Fruit fly (Drosophila melanogaster) whole organism, embryonic: Measurements from ENCODE around the gene BthD.

ENCODE experiments used
- ATbp ChIP-seq: fragments of 200-800 bp; sonication (Bioruptor generic); optimal IDR thresholded peaks from 2 replicates; lab custom pipeline; 2017; ENCODE audit warnings: missing biosample characterization, mild to moderate bottlenecking, missing genetic modification characterization, missing genetic modification reagents
- Adf1 ChIP-seq: fragments of 200-800 bp; sonication (Bioruptor generic); IDR thresholded peaks from 2 replicates; pipeline ENCODE4 v1.3.6; 2022; ENCODE audit warnings: missing biosample characterization, missing genetic modification characterization
- Antp ChIP-seq: fragments of 200-800 bp; sonication (Bioruptor generic); optimal IDR thresholded peaks from 3 replicates; lab custom pipeline; 2016; ENCODE audit warnings: missing biosample characterization, missing genetic modification characterization
- Atf-2 ChIP-seq: fragments of 200-800 bp; sonication (Bioruptor generic); optimal IDR thresholded peaks from 2 replicates; lab custom pipeline; 2016; ENCODE audit warnings: missing biosample characterization, missing genetic modification characterization
- Atf3 ChIP-seq: fragments of 200-800 bp; sonication (Bioruptor generic); optimal IDR thresholded peaks from 3 replicates; lab custom pipeline; 2016; ENCODE audit warnings: missing biosample characterization, missing genetic modification characterization
- Blimp-1 ChIP-seq: fragments of 200-800 bp; sonication (Bioruptor generic); optimal IDR thresholded peaks from 3 replicates; lab custom pipeline; 2018; ENCODE audit warnings: missing biosample characterization, missing genetic modification characterization, mild to moderate bottlenecking, moderate library complexity, missing genetic modification reagents
- C15 ChIP-seq: fragments of 200-800 bp; sonication (Bioruptor generic); IDR thresholded peaks from 3 replicates; pipeline ENCODE4 v1.3.6; 2022; ENCODE audit warnings: missing biosample characterization, missing genetic modification characterization
- CG10431 ChIP-seq: fragments of 200-800 bp; sonication (Bioruptor generic); optimal IDR thresholded peaks from 3 replicates; lab custom pipeline; 2018; ENCODE audit warnings: missing biosample characterization, mild to moderate bottlenecking, missing genetic modification characterization
- CG11093 ChIP-seq: fragments of 200-800 bp; sonication (Bioruptor generic); IDR thresholded peaks from 3 replicates; pipeline ENCODE4 v1.3.6; 2022; ENCODE audit warnings: missing biosample characterization, missing genetic modification characterization
- CG14014 ChIP-seq: fragments of 200-800 bp; sonication (Bioruptor generic); IDR thresholded peaks from 2 replicates; pipeline ENCODE4 v1.3.6; 2022; ENCODE audit warnings: missing biosample characterization, missing genetic modification characterization
- CG15073 ChIP-seq: fragments of 200-800 bp; sonication (Bioruptor generic); optimal IDR thresholded peaks from 2 replicates; lab custom pipeline; 2016; ENCODE audit warnings: missing biosample characterization, missing genetic modification characterization
- CG30403 ChIP-seq: fragments of 200-800 bp; sonication (Bioruptor generic); optimal IDR thresholded peaks from 3 replicates; lab custom pipeline; 2016; ENCODE audit warnings: missing biosample characterization, missing genetic modification characterization
- CG31365 ChIP-seq: fragments of 200-800 bp; sonication (Bioruptor generic); optimal IDR thresholded peaks from 2 replicates; lab custom pipeline; 2018; ENCODE audit warnings: missing biosample characterization, mild to moderate bottlenecking, missing genetic modification characterization
- CG32772 ChIP-seq: fragments of 200-800 bp; sonication (Bioruptor generic); IDR thresholded peaks from 2 replicates; pipeline ENCODE4 v1.3.6; 2022; ENCODE audit warnings: missing biosample characterization, missing genetic modification characterization
- CG3838 ChIP-seq: fragments of 200-800 bp; sonication (Bioruptor generic); optimal IDR thresholded peaks from 3 replicates; lab custom pipeline; 2016; ENCODE audit warnings: missing biosample characterization, missing genetic modification characterization
- CG4730 ChIP-seq: fragments of 200-800 bp; sonication (Bioruptor generic); IDR thresholded peaks from 2 replicates; pipeline ENCODE4 v1.3.6; 2022; ENCODE audit warnings: missing biosample characterization, missing genetic modification characterization
- CG4854 ChIP-seq: fragments of 200-800 bp; sonication (Bioruptor generic); optimal IDR thresholded peaks from 2 replicates; lab custom pipeline; 2016; ENCODE audit warnings: missing biosample characterization, missing genetic modification characterization, inconsistent platforms
- CG6854 ChIP-seq: fragments of 200-800 bp; sonication (Bioruptor generic); optimal IDR thresholded peaks from 3 replicates; lab custom pipeline; 2017; ENCODE audit warnings: missing biosample characterization, mild to moderate bottlenecking, missing genetic modification characterization
- CG7745 ChIP-seq: fragments of 200-800 bp; sonication (Bioruptor generic); optimal IDR thresholded peaks from 2 replicates; lab custom pipeline; 2018; ENCODE audit warnings: missing biosample characterization, mild to moderate bottlenecking, missing genetic modification characterization, moderate library complexity
- CG7786 ChIP-seq: fragments of 200-800 bp; sonication (Bioruptor generic); optimal IDR thresholded peaks from 2 replicates; lab custom pipeline; 2016; ENCODE audit warnings: missing biosample characterization, missing genetic modification characterization
- CG8944 ChIP-seq: fragments of 200-800 bp; sonication (Bioruptor generic); optimal IDR thresholded peaks from 3 replicates; lab custom pipeline; 2016; ENCODE audit warnings: missing biosample characterization, missing genetic modification characterization
- CG9437 ChIP-seq: fragments of 200-800 bp; sonication (Bioruptor generic); optimal IDR thresholded peaks from 2 replicates; lab custom pipeline; 2018; ENCODE audit warnings: missing biosample characterization, mild to moderate bottlenecking, missing genetic modification characterization
- CoRest ChIP-seq: fragments of 200-800 bp; sonication (Bioruptor generic); optimal IDR thresholded peaks from 3 replicates; lab custom pipeline; 2018; ENCODE audit warnings: missing biosample characterization, mild to moderate bottlenecking, missing genetic modification characterization, moderate library complexity
- Doc3 ChIP-seq: fragments of 200-800 bp; sonication (Bioruptor generic); IDR thresholded peaks from 3 replicates; pipeline ENCODE4 v1.3.6; 2022; ENCODE audit warnings: missing biosample characterization, missing genetic modification characterization; ENCODE audit not compliant: partially characterized antibody
- Fer2 ChIP-seq: fragments of 200-800 bp; sonication (Bioruptor generic); optimal IDR thresholded peaks from 2 replicates; lab custom pipeline; 2018; ENCODE audit warnings: missing biosample characterization, mild to moderate bottlenecking, missing genetic modification characterization, moderate library complexity
- Hmr ChIP-seq: fragments of 200-800 bp; sonication (Bioruptor generic); optimal IDR thresholded peaks from 3 replicates; lab custom pipeline; 2017; ENCODE audit warnings: mild to moderate bottlenecking, missing biosample characterization, missing genetic modification reagents, missing genetic modification characterization
- Hr3 ChIP-seq: fragments of 200-800 bp; sonication (Bioruptor generic); optimal IDR thresholded peaks from 3 replicates; lab custom pipeline; 2016; ENCODE audit warnings: missing biosample characterization, missing genetic modification characterization
- Kr ChIP-seq: fragments of 200-800 bp; sonication (Bioruptor generic); optimal IDR thresholded peaks from 2 replicates; lab custom pipeline; 2017; ENCODE audit warnings: missing biosample characterization, mild to moderate bottlenecking, missing genetic modification characterization
- Med ChIP-seq: fragments of 200-800 bp; sonication (Bioruptor generic); peaks from one replicate; lab custom pipeline; 2016; ENCODE audit warnings: missing biosample characterization, missing genetic modification characterization, mild to moderate bottlenecking, inconsistent platforms, moderate library complexity
- Sin3A ChIP-seq: fragments of >200 bp; optimal IDR thresholded peaks from 2 replicates; lab custom pipeline; 2018
- Vsx1 ChIP-seq: fragments of 200-800 bp; sonication (Bioruptor generic); optimal IDR thresholded peaks from 2 replicates; lab custom pipeline; 2017; ENCODE audit warnings: missing biosample characterization, mild to moderate bottlenecking, missing genetic modification characterization, missing genetic modification reagents
- ase ChIP-seq: fragments of 200-800 bp; sonication (Bioruptor generic); IDR thresholded peaks from 3 replicates; pipeline ENCODE4 v1.3.6; 2022; ENCODE audit warnings: missing biosample characterization, missing genetic modification characterization
- bigmax ChIP-seq: fragments of 200-800 bp; sonication (Bioruptor generic); optimal IDR thresholded peaks from 2 replicates; lab custom pipeline; 2018; ENCODE audit warnings: missing biosample characterization, mild to moderate bottlenecking, missing genetic modification characterization
- chinmo ChIP-seq: fragments of 200-800 bp; sonication (Bioruptor generic); IDR thresholded peaks from 4 replicates; pipeline ENCODE4 v1.3.6; 2022; ENCODE audit warnings: missing biosample characterization, missing genetic modification characterization; ENCODE audit not compliant: partially characterized antibody
- ewg ChIP-seq: fragments of 200-800 bp; sonication (Bioruptor generic); optimal IDR thresholded peaks from 3 replicates; lab custom pipeline; 2017; ENCODE audit warnings: mild to moderate bottlenecking, missing biosample characterization, missing genetic modification reagents, missing genetic modification characterization
- ftz-f1 ChIP-seq: fragments of 200-800 bp; sonication (Bioruptor generic); optimal IDR thresholded peaks from 2 replicates; lab custom pipeline; 2016; ENCODE audit warnings: missing biosample characterization, missing genetic modification characterization
- fu2 ChIP-seq: fragments of 200-800 bp; sonication (Bioruptor generic); optimal IDR thresholded peaks from 2 replicates; lab custom pipeline; 2016; ENCODE audit warnings: missing biosample characterization, missing genetic modification characterization
- gcm ChIP-seq: fragments of 200-800 bp; sonication (Bioruptor generic); optimal IDR thresholded peaks from 2 replicates; lab custom pipeline; 2019; ENCODE audit warnings: missing biosample characterization, mild to moderate bottlenecking, missing genetic modification characterization, moderate library complexity
- hkb ChIP-seq, 2 experiments: fragments of 200-800 bp in 1 of 2; fragments of >200 bp in 1 of 2; sonication (Bioruptor generic) in 1 of 2; IDR thresholded peaks in 1 of 2; optimal IDR thresholded peaks in 1 of 2; 2 replicates each; pipeline versions ENCODE4 v1.3.6 to Lab custom; 2017 to 2022; ENCODE audit warnings: missing biosample characterization in 1 of 2, missing genetic modification characterization in 1 of 2
- ken ChIP-seq: fragments of 200-800 bp; sonication (Bioruptor generic); IDR thresholded peaks from 3 replicates; pipeline ENCODE4 v1.3.6; 2022; ENCODE audit warnings: missing biosample characterization, missing genetic modification characterization
- maf-S ChIP-seq: fragments of 200-800 bp; sonication (Bioruptor generic); optimal IDR thresholded peaks from 2 replicates; lab custom pipeline; 2016; ENCODE audit warnings: missing biosample characterization, missing genetic modification characterization
- pita ChIP-seq: fragments of 200-800 bp; sonication (Bioruptor generic); optimal IDR thresholded peaks from 2 replicates; lab custom pipeline; 2017; ENCODE audit warnings: missing biosample characterization, mild to moderate bottlenecking, missing genetic modification characterization
- pnt ChIP-seq: fragments of 200-800 bp; sonication (Bioruptor generic); optimal IDR thresholded peaks from 3 replicates; lab custom pipeline; 2016; ENCODE audit warnings: missing biosample characterization, missing genetic modification characterization
- row ChIP-seq: fragments of 200-800 bp; sonication (Bioruptor generic); IDR thresholded peaks from 3 replicates; pipeline ENCODE4 v1.3.6; 2022; ENCODE audit warnings: missing biosample characterization, missing genetic modification characterization
- schlank ChIP-seq: fragments of 200-800 bp; sonication (Bioruptor generic); optimal IDR thresholded peaks from 2 replicates; lab custom pipeline; 2018; ENCODE audit warnings: missing biosample characterization, mild to moderate bottlenecking, missing genetic modification characterization
- sima ChIP-seq: fragments of 200-800 bp; sonication (Bioruptor generic); optimal IDR thresholded peaks from 2 replicates; lab custom pipeline; 2016; ENCODE audit warnings: missing biosample characterization, missing genetic modification characterization
- slou ChIP-seq: fragments of 200-800 bp; sonication (Bioruptor generic); optimal IDR thresholded peaks from 3 replicates; lab custom pipeline; 2016; ENCODE audit warnings: missing biosample characterization, missing genetic modification characterization
- tio ChIP-seq: fragments of 200-800 bp; sonication (Bioruptor generic); optimal IDR thresholded peaks from 2 replicates; lab custom pipeline; 2017; ENCODE audit warnings: missing biosample characterization, missing genetic modification characterization, inconsistent platforms
- yki ChIP-seq: fragments of >200 bp; optimal IDR thresholded peaks from 3 replicates; lab custom pipeline; 2018

Gene BthD

dm6 chrX:13641115-13641890 is 29.4 kb downstream of the BthD start (continued):
- TF ChIP-seq CG3838 (GFP tag; lab: Kevin White, UChicago) (peak; percentile 89), chinmo (GFP tag; lab: Robert Waterston, UW) (no peak; the same call in 3 of the 4 replicates), sima (GFP tag; lab: Kevin White, UChicago) (peak; percentile 82), CG9437 (GFP tag; lab: Kevin White, UChicago) (peak; percentile 89), CG30403 (GFP tag; lab: Kevin White, UChicago) (peak; percentile 95), CG31365 (tag; lab: Kevin White, UChicago) (peak; percentile 60), CoRest (tag; lab: Kevin White, UChicago) (peak; percentile 96), Hmr (peak; percentile 95), CG32772 (GFP tag; lab: Robert Waterston, UW) (peak; percentile 89), ftz-f1 (GFP tag; lab: Kevin White, UChicago) (peak; percentile 48), ATbp (GFP tag; lab: Kevin White, UChicago) (peak; percentile 88), CG6854 (peak; percentile 85), Med (GFP tag; lab: Kevin White, UChicago) (peak; percentile 99), bigmax (no peak), Kr (no peak), Doc3 (GFP tag; lab: Robert Waterston, UW) (no peak), CG4730 (GFP tag; lab: Robert Waterston, UW) (peak; percentile 90), Atf-2 (GFP tag; lab: Kevin White, UChicago) (peak; percentile 94), C15 (GFP tag; lab: Robert Waterston, UW) (peak; percentile 91; the same call in 2 of the 3 replicates), CG8944 (GFP tag; lab: Kevin White, UChicago) (peak; percentile 96), slou (peak; percentile 67), tio (GFP tag; lab: Kevin White, UChicago) (peak; percentile 95), pita (GFP tag; lab: Kevin White, UChicago) (no peak), CG10431 (GFP tag; lab: Kevin White, UChicago) (peak; percentile 64), CG14014 (GFP tag; lab: Robert Waterston, UW) (peak; percentile 95), pnt (GFP tag; lab: Kevin White, UChicago) (peak; percentile 96), Antp (GFP tag; lab: Kevin White, UChicago) (peak; percentile 96), CG15073 (peak; percentile 68), maf-S (GFP tag; lab: Kevin White, UChicago) (peak; percentile 95), Sin3A (lab: Kevin White, UChicago) (no peak), CG11093 (GFP tag; lab: Robert Waterston, UW) (peak; percentile 88), hkb (optimal IDR thresholded peaks at IDR 0.05; lab: Kevin White, UChicago) (no peak), hkb (GFP tag; IDR thresholded peaks at IDR 0.05; lab: Robert Waterston, UW) (peak; percentile 92), ken (GFP tag; lab: Robert Waterston, UW) (peak; percentile 91), Vsx1 (GFP tag; lab: Kevin White, UChicago) (peak; percentile 82), Atf3 (GFP tag; lab: Kevin White, UChicago) (peak; percentile 89), CG7786 (GFP tag; lab: Kevin White, UChicago) (peak; percentile 94), yki (no peak), fu2 (GFP tag; lab: Kevin White, UChicago) (peak; percentile 95), row (peak; percentile 95), gcm (peak; percentile 86), ewg (peak; percentile 84), CG7745 (tag; lab: Kevin White, UChicago) (no peak), Adf1 (GFP tag; lab: Robert Waterston, UW) (peak; percentile 67; the same call in 1 of the 2 replicates), Fer2 (peak; percentile 88), Hr3 (GFP tag; lab: Kevin White, UChicago) (peak; percentile 91), ase (peak; percentile 89), CG4854 (GFP tag; lab: Kevin White, UChicago) (peak; percentile 90), Blimp-1 (GFP tag; lab: Kevin White, UChicago) (peak; percentile 87), schlank (tag; lab: Kevin White, UChicago) (peak; percentile 92)
